Fruit fly (Drosophila melanogaster) whole organism, pupa: Measurements from ENCODE around the gene gzl.

ENCODE experiments used
- CG10348 ChIP-seq: fragments of 200-800 bp; sonication (Bioruptor generic); IDR thresholded peaks from 2 replicates; pipeline ENCODE4 v1.3.6; 2022; ENCODE audit warnings: missing biosample characterization, missing genetic modification characterization
- CG12605 ChIP-seq: fragments of 200-800 bp; sonication (Bioruptor generic); IDR thresholded peaks from 2 replicates; pipeline ENCODE4 v1.3.6; 2022; ENCODE audit warnings: missing biosample characterization, missing genetic modification characterization
- CG13204 ChIP-seq: fragments of 200-800 bp; sonication (Bioruptor generic); optimal IDR thresholded peaks from 2 replicates; lab custom pipeline; 2018; ENCODE audit warnings: missing biosample characterization, mild to moderate bottlenecking, missing genetic modification characterization, moderate library complexity
- CG14655 ChIP-seq: fragments of 200-800 bp; sonication (Bioruptor generic); optimal IDR thresholded peaks from 3 replicates; lab custom pipeline; 2017; ENCODE audit warnings: mild to moderate bottlenecking, missing biosample characterization, missing genetic modification reagents, missing genetic modification characterization
- CG15710 ChIP-seq: fragments of 200-800 bp; sonication (Bioruptor generic); optimal IDR thresholded peaks from 2 replicates; lab custom pipeline; 2018; ENCODE audit warnings: missing biosample characterization, mild to moderate bottlenecking, missing genetic modification characterization, moderate library complexity
- CG17806 ChIP-seq: fragments of 200-800 bp; sonication (Bioruptor generic); optimal IDR thresholded peaks from 2 replicates; lab custom pipeline; 2018; ENCODE audit warnings: missing biosample characterization, mild to moderate bottlenecking, missing genetic modification characterization, moderate library complexity
- CG32121 ChIP-seq: fragments of 200-800 bp; sonication (Bioruptor generic); IDR thresholded peaks from 2 replicates; pipeline ENCODE4 v1.3.6; 2022; ENCODE audit warnings: missing biosample characterization, missing genetic modification characterization
- CG34367 ChIP-seq: fragments of 200-800 bp; sonication (Bioruptor generic); optimal IDR thresholded peaks from 2 replicates; lab custom pipeline; 2018; ENCODE audit warnings: missing biosample characterization, mild to moderate bottlenecking, missing genetic modification characterization
- CG4496 ChIP-seq: fragments of 200-800 bp; sonication (Bioruptor generic); IDR thresholded peaks from 3 replicates; pipeline ENCODE4 v1.3.6; 2022; ENCODE audit warnings: missing biosample characterization, missing genetic modification characterization
- CG8159 ChIP-seq: fragments of 200-800 bp; sonication (Bioruptor generic); optimal IDR thresholded peaks from 3 replicates; lab custom pipeline; 2018; ENCODE audit warnings: missing biosample characterization, mild to moderate bottlenecking, missing genetic modification characterization, moderate library complexity
- CG8301 ChIP-seq: fragments of 200-800 bp; sonication (Bioruptor generic); optimal IDR thresholded peaks from 2 replicates; lab custom pipeline; 2018; ENCODE audit warnings: missing biosample characterization, mild to moderate bottlenecking, missing genetic modification characterization
- CG9948 ChIP-seq: fragments of 200-800 bp; sonication (Bioruptor generic); optimal IDR thresholded peaks from 2 replicates; lab custom pipeline; 2018; ENCODE audit warnings: missing biosample characterization, mild to moderate bottlenecking, missing genetic modification characterization, moderate library complexity
- D1 ChIP-seq: fragments of 200-800 bp; sonication (Bioruptor generic); optimal IDR thresholded peaks from 2 replicates; lab custom pipeline; 2018; ENCODE audit warnings: missing biosample characterization, mild to moderate bottlenecking, missing genetic modification characterization, moderate library complexity
- EcR ChIP-seq: fragments of 200-800 bp; sonication (Bioruptor generic); optimal IDR thresholded peaks from 3 replicates; lab custom pipeline; 2019; ENCODE audit warnings: missing biosample characterization, missing genetic modification characterization, mild to moderate bottlenecking, moderate library complexity, missing genetic modification reagents
- Ets98B ChIP-seq: fragments of 200-800 bp; sonication (Bioruptor generic); IDR thresholded peaks from 2 replicates; pipeline ENCODE4 v1.3.6; 2022; ENCODE audit warnings: missing biosample characterization, missing genetic modification characterization
- Pif1A ChIP-seq: fragments of 200-800 bp; sonication (Bioruptor generic); optimal IDR thresholded peaks from 3 replicates; lab custom pipeline; 2016; ENCODE audit warnings: missing biosample characterization, missing genetic modification characterization
- Pif1B ChIP-seq: fragments of 200-800 bp; sonication (Bioruptor generic); optimal IDR thresholded peaks from 3 replicates; lab custom pipeline; 2016; ENCODE audit warnings: missing biosample characterization, missing genetic modification characterization
- Snoo ChIP-seq: fragments of 200-800 bp; sonication (Bioruptor generic); optimal IDR thresholded peaks from 3 replicates; lab custom pipeline; 2017; ENCODE audit warnings: missing biosample characterization, mild to moderate bottlenecking, missing genetic modification characterization, inconsistent platforms
- fd96Ca ChIP-seq: fragments of 200-800 bp; sonication (Bioruptor generic); IDR thresholded peaks from 3 replicates; pipeline ENCODE4 v1.3.6; 2022; ENCODE audit warnings: missing biosample characterization, missing genetic modification characterization
- gl ChIP-seq: fragments of 200-800 bp; sonication (Bioruptor generic); optimal IDR thresholded peaks from 2 replicates; lab custom pipeline; 2018; ENCODE audit warnings: missing biosample characterization, mild to moderate bottlenecking, missing genetic modification characterization
- rn ChIP-seq: fragments of 200-800 bp; sonication (Bioruptor generic); IDR thresholded peaks from 2 replicates; pipeline ENCODE4 v1.3.6; 2022; ENCODE audit warnings: missing biosample characterization, missing genetic modification characterization

Gene gzl

DNA sequence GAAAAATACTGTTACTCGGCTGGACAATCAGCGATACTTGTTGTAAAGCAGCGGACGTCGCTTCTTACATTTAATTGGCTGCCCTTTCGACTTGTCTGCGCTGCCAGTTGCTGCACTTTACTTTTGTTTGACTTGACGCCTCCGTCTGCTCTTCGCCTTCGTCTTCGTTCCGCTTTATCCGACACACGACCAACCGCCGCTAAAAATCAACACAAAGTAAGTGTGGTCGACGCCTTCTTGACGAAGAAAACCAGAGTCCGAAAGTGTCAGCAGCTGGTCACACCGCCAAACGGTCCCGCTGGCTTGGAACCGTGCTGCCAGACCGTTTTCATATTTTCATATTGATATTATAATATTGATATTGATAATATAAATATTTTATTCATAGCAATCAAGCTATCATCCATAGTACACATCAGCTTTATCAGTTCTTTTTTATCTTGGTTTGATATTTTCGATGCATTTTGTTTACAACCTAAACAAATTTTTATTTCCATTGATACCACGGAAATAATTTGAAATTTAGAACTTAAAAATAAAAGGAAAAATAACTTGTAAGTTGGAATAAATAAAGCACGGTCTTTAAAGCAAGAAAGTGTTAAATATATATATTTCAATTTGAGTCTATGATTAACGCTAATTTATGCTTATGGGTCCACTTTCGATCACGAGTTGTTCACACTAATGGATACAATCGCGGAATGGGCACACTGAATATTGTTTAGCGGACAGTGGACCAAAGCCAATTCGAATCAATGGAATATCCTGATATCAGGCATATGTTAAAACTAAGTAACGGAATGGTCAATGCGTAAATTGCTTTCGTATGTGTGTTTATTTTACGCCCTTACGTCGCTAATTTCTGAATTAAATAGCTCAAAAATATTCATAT lies 23.2 kb downstream of the gzl start, which contains the start of gene Dmtn:
Dmtn (minus strand) TSS at position 222 of the 892 bp plus-strand sequence.
- TF ChIP-seq Pif1B (GFP tag; lab: Kevin White, UChicago) (peak; percentile 33), CG8159 (tag; lab: Kevin White, UChicago) (peak; percentile 9), CG14655 (peak; percentile 40), CG4496 (GFP tag; lab: Robert Waterston, UW) (no peak)
- TF ChIP-seq, all 21 proteins: peak for 3

DNA sequence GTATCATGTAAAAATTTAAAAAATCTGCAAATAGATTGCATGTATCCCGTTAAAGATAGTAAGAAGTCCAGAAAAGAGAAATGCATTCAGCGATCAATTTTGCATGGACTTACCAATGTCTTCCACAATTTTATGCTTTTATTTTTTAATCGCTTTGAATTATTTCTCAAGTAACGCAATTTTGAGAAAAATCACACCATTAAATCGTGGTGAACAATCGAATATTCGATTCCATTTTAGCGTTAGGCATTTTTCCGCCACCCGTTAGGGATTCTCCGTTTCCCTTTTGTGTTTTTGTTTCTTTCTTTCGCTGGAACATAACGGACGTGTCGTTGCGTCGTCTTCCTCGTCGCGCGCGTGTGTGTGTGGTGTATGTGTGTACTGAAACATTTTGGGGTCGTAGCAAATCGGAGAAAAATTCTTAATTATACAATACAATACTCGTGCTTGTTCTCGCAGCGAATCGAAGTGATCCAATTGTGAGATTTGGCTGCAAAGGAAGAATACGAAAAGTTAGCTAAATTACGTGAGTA lies 23.9 kb downstream of the gzl start, which contains the start of gene gpp:
gpp (plus strand) TSS at position 290 of the 533 bp plus-strand sequence.
- TF ChIP-seq CG14655 (no peak), CG12605 (GFP tag; lab: Robert Waterston, UW) (no peak), rn (GFP tag; lab: Robert Waterston, UW) (no peak), Pif1A (no peak), Ets98B (GFP tag; lab: Robert Waterston, UW) (no peak), CG4496 (GFP tag; lab: Robert Waterston, UW) (no peak), CG17806 (no peak), gl (tag; lab: Kevin White, UChicago) (peak; percentile 5), CG8301 (tag; lab: Kevin White, UChicago) (no peak), CG32121 (GFP tag; lab: Robert Waterston, UW) (no peak), Snoo (no peak), CG13204 (GFP tag; lab: Kevin White, UChicago) (peak; percentile 36), Pif1B (GFP tag; lab: Kevin White, UChicago) (peak; percentile 12), EcR (GFP tag; lab: Kevin White, UChicago) (peak; percentile 40), CG10348 (no peak), CG8159 (tag; lab: Kevin White, UChicago) (no peak)

DNA sequence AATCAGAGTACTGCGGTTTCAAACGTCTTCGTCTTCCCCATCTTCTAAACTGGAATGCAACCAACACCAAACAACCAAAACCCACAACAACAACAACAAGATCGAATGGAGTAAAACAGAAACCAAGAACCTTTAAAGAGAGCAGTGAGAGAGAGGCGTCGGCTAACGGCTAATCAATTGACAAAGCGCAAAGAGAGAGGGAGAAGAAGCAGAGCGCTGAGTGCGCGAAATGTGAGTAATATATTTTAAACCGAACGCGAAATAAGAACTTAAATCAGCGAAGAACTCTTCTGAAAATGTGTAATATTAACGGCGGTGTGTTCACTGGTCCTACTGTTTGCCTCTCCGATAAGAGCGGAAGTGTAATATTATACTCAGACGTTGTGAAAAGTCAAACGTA lies 24.8 kb downstream of the gzl start:
- no peak for TF ChIP-seq fd96Ca (GFP tag; lab: Robert Waterston, UW)
- no peak for TF ChIP-seq gl (tag; lab: Kevin White, UChicago)
- no peak for TF ChIP-seq Ets98B (GFP tag; lab: Robert Waterston, UW)
- TF ChIP-seq Pif1B (GFP tag; lab: Kevin White, UChicago) = no peak
- no peak for TF ChIP-seq CG10348
- TF ChIP-seq rn (GFP tag; lab: Robert Waterston, UW) = no peak
- TF ChIP-seq CG8301 (tag; lab: Kevin White, UChicago) = no peak
- no peak for TF ChIP-seq CG15710 (tag; lab: Kevin White, UChicago)
- TF ChIP-seq EcR (GFP tag; lab: Kevin White, UChicago) = no peak
- no peak for TF ChIP-seq CG9948
- no peak for TF ChIP-seq CG13204 (GFP tag; lab: Kevin White, UChicago)
- no peak for TF ChIP-seq D1
- no peak for TF ChIP-seq CG34367 (tag; lab: Kevin White, UChicago)
- no peak for TF ChIP-seq CG4496 (GFP tag; lab: Robert Waterston, UW)
- no peak for TF ChIP-seq Snoo
- TF ChIP-seq CG8159 (tag; lab: Kevin White, UChicago) = no peak
- TF ChIP-seq CG17806 = no peak
- no peak for TF ChIP-seq CG12605 (GFP tag; lab: Robert Waterston, UW)
- TF ChIP-seq, all 21 proteins: peak for 0

DNA sequence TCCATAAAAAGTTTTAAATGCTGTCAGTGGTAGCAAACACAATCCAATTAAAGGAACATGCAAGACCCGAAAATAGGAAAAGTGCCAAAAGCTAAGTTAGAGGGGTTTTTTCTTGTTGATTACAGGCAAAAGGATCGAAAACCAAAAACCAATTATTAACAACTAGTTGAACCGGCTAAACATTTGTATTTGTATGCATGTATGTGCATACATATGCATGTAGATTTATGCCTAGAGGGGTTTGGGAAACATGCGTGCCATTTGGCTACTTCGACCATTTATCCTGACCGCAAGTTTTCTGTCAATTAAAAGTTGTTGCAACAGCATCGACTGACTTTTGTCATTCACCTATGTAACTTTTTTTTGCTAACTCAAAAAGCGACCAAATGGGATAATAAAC lies 25.8 kb downstream of the gzl start:
- TF ChIP-seq CG9948 (no peak), D1 (no peak), CG10348 (no peak), gl (tag; lab: Kevin White, UChicago) (no peak), Pif1A (no peak), CG4496 (GFP tag; lab: Robert Waterston, UW) (no peak), Ets98B (GFP tag; lab: Robert Waterston, UW) (no peak), CG17806 (no peak), CG34367 (tag; lab: Kevin White, UChicago) (no peak), rn (GFP tag; lab: Robert Waterston, UW) (no peak), CG12605 (GFP tag; lab: Robert Waterston, UW) (no peak), CG15710 (tag; lab: Kevin White, UChicago) (no peak), CG32121 (GFP tag; lab: Robert Waterston, UW) (no peak), fd96Ca (GFP tag; lab: Robert Waterston, UW) (no peak), EcR (GFP tag; lab: Kevin White, UChicago) (no peak), CG8301 (tag; lab: Kevin White, UChicago) (no peak), CG13204 (GFP tag; lab: Kevin White, UChicago) (no peak), Snoo (no peak), CG14655 (no peak)

DNA sequence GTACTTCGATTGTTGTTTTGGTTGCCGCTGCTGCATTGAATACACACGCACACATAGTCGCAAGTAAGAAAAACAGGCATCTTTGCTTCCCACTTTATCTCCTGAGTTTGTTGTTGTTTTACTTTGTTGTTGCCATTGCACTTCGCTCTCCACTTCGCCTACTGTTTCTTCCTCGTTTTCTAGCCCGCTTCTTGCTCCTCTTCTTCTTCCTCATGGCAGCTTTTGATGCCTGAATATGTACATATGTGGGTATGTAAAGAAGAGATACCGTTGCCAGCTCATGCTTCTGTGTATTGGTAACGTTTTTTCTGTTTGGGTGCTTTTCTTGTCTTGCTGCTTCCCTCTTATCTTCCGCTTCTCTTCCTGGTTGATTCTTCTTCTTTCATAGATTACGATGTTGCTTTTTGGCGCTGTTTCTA lies 26.4 kb downstream of the gzl start:
- TF ChIP-seq CG12605 (GFP tag; lab: Robert Waterston, UW) (peak; percentile 62), CG34367 (tag; lab: Kevin White, UChicago) (peak; percentile 10), EcR (GFP tag; lab: Kevin White, UChicago) (peak; percentile 95), D1 (no peak), CG17806 (no peak), CG14655 (peak; percentile 26), Pif1B (GFP tag; lab: Kevin White, UChicago) (peak; percentile 22), CG4496 (GFP tag; lab: Robert Waterston, UW) (peak; percentile 46; the same call in 2 of the 3 replicates), CG8159 (tag; lab: Kevin White, UChicago) (peak; percentile 27), CG10348 (no peak), gl (tag; lab: Kevin White, UChicago) (peak; percentile 76), CG32121 (GFP tag; lab: Robert Waterston, UW) (peak; percentile 53), fd96Ca (GFP tag; lab: Robert Waterston, UW) (peak; percentile 64; the same call in 1 of the 3 replicates), Pif1A (peak; percentile 10), Snoo (no peak), rn (GFP tag; lab: Robert Waterston, UW) (no peak), Ets98B (GFP tag; lab: Robert Waterston, UW) (peak; percentile 50), CG9948 (no peak), CG15710 (tag; lab: Kevin White, UChicago) (peak; percentile 29), CG8301 (tag; lab: Kevin White, UChicago) (peak; percentile 16), CG13204 (GFP tag; lab: Kevin White, UChicago) (peak; percentile 72)
